Worm (Caenorhabditis elegans): ENCODE data around the gene fbxb-55.

- TF ChIP-seq elt-1 (tag; optimal IDR thresholded peaks at IDR 0.05; ENCODE audit: borderline replicate concordance, insufficient read depth), result no peak
- no peak for TF ChIP-seq unc-39 (tag; optimal IDR thresholded peaks at IDR 0.05)
- peak; percentile 17 for TF ChIP-seq nhr-237 (tag; optimal IDR thresholded peaks at IDR 0.05)
- no peak for TF ChIP-seq lin-13 (tag; optimal IDR thresholded peaks at IDR 0.05)
- TF ChIP-seq ham-2 (GFP tag; optimal IDR thresholded peaks at IDR 0.05), result peak; percentile 17
- peak; percentile 56 for TF ChIP-seq ces-1 (GFP tag; optimal IDR thresholded peaks at IDR 0.05)
- no peak for TF ChIP-seq ceh-83 (GFP tag; optimal IDR thresholded peaks at IDR 0.05)
- TF ChIP-seq lsy-2 (tag; optimal IDR thresholded peaks at IDR 0.05), result no peak
- TF ChIP-seq M03D4.4 (tag; optimal IDR thresholded peaks at IDR 0.05), result no peak
- no peak for TF ChIP-seq elt-3 (tag; optimal IDR thresholded peaks at IDR 0.05)
- TF ChIP-seq zip-8 (tag; optimal IDR thresholded peaks at IDR 0.05), result no peak
- TF ChIP-seq nhr-76 (tag; optimal IDR thresholded peaks at IDR 0.05), result no peak
- no peak for TF ChIP-seq blmp-1 (tag; optimal IDR thresholded peaks at IDR 0.05)
- TF ChIP-seq nhr-12 (tag; optimal IDR thresholded peaks at IDR 0.05), result no peak
Measured at ce11 chrIV:4093087-4093486, 24.5 kb downstream of the fbxb-55 start.
